Worm (Caenorhabditis elegans) whole organism, mixed stage, embryonic: ENCODE data around the gene npr-15.
A peak's percentile ranks its signal among the peaks of the same experiment; 100 is the strongest.

Experiments
- M03D4.4 ChIP-seq: sonication (generic microtip); optimal IDR thresholded peaks from 2 replicates; lab custom pipeline; 2017; ENCODE audit warnings: mild to moderate bottlenecking, missing genetic modification characterization, missing compliant biosample characterization
- bed-3 ChIP-seq: fragments of 200-800 bp; sonication (Bioruptor generic); optimal IDR thresholded peaks from 3 replicates; lab custom pipeline; 2018; ENCODE audit warnings: mild to moderate bottlenecking, missing genetic modification characterization, moderate library complexity, missing compliant biosample characterization
- blmp-1 ChIP-seq: fragments of 150-350 bp; optimal IDR thresholded peaks from 2 replicates; lab custom pipeline; 2014; ENCODE audit warnings: missing biosample characterization, missing genetic modification characterization
- ceh-39 ChIP-seq: fragments of 150-350 bp; optimal IDR thresholded peaks from 2 replicates; lab custom pipeline; 2014; ENCODE audit warnings: missing biosample characterization, missing genetic modification characterization
- ceh-43 ChIP-seq: fragments of 200-800 bp; sonication (Bioruptor generic); optimal IDR thresholded peaks from 2 replicates; lab custom pipeline; 2018; ENCODE audit warnings: mild to moderate bottlenecking, missing genetic modification characterization, moderate library complexity, missing compliant biosample characterization
- ceh-83 ChIP-seq: fragments of 200-800 bp; sonication (Bioruptor generic); optimal IDR thresholded peaks from 2 replicates; lab custom pipeline; 2018; ENCODE audit warnings: mild to moderate bottlenecking, missing genetic modification characterization, missing compliant biosample characterization
- ces-1 ChIP-seq: fragments of 150-350 bp; optimal IDR thresholded peaks from 2 replicates; lab custom pipeline; 2014; ENCODE audit warnings: missing biosample characterization, missing genetic modification reagents, missing genetic modification characterization
- cnd-1 ChIP-seq: fragments of 200-800 bp; sonication (Bioruptor generic); optimal IDR thresholded peaks from 2 replicates; lab custom pipeline; 2018; ENCODE audit warnings: mild to moderate bottlenecking, missing genetic modification characterization, missing compliant biosample characterization
- drap-1 ChIP-seq: fragments of 200-800 bp; sonication (Bioruptor generic); optimal IDR thresholded peaks from 3 replicates; lab custom pipeline; 2018; ENCODE audit warnings: mild to moderate bottlenecking, missing genetic modification characterization, missing compliant biosample characterization
- elt-1 ChIP-seq: sonication (generic microtip); optimal IDR thresholded peaks from 2 replicates; lab custom pipeline; 2017; ENCODE audit warnings: missing genetic modification characterization, mild to moderate bottlenecking, missing compliant biosample characterization, antibody characterized with exemption, moderate library complexity, borderline replicate concordance; ENCODE audit not compliant: insufficient read depth
- elt-3 ChIP-seq: fragments of 150-350 bp; optimal IDR thresholded peaks from 2 replicates; lab custom pipeline; 2014; ENCODE audit warnings: missing biosample characterization, missing genetic modification characterization
- flh-1 ChIP-seq: fragments of 200-800 bp; sonication (Bioruptor generic); optimal IDR thresholded peaks from 2 replicates; lab custom pipeline; 2018; ENCODE audit warnings: mild to moderate bottlenecking, missing genetic modification characterization, moderate library complexity, missing compliant biosample characterization
- ham-2 ChIP-seq: fragments of 200-800 bp; sonication (Bioruptor generic); optimal IDR thresholded peaks from 2 replicates; lab custom pipeline; 2018; ENCODE audit warnings: mild to moderate bottlenecking, missing genetic modification characterization, missing compliant biosample characterization
- hlh-1 ChIP-seq: fragments of 150-350 bp; optimal IDR thresholded peaks from 2 replicates; lab custom pipeline; 2014; ENCODE audit warnings: missing biosample characterization, missing genetic modification reagents, missing genetic modification characterization
- lin-13 ChIP-seq: fragments of 150-350 bp; optimal IDR thresholded peaks from 2 replicates; lab custom pipeline; 2014; ENCODE audit warnings: missing biosample characterization, missing genetic modification characterization
- lin-32 ChIP-seq: fragments of 200-800 bp; sonication (Bioruptor generic); optimal IDR thresholded peaks from 2 replicates; lab custom pipeline; 2018; ENCODE audit warnings: mild to moderate bottlenecking, missing genetic modification characterization, missing compliant biosample characterization
- lsy-2 ChIP-seq: fragments of 150-350 bp; optimal IDR thresholded peaks from 2 replicates; lab custom pipeline; 2014; ENCODE audit warnings: missing biosample characterization, missing genetic modification characterization
- mab-5 ChIP-seq: fragments of 150-350 bp; optimal IDR thresholded peaks from 2 replicates; lab custom pipeline; 2014; ENCODE audit warnings: missing biosample characterization, missing genetic modification characterization
- mep-1 ChIP-seq: fragments of 150-350 bp; optimal IDR thresholded peaks from 2 replicates; lab custom pipeline; 2017; ENCODE audit warnings: missing biosample characterization, missing genetic modification reagents, missing genetic modification characterization, inconsistent platforms
- mls-2 ChIP-seq: sonication (generic microtip); optimal IDR thresholded peaks from 2 replicates; lab custom pipeline; 2016; ENCODE audit warnings: mild to moderate bottlenecking, missing genetic modification characterization, moderate library complexity, missing compliant biosample characterization
- nhr-2 ChIP-seq: fragments of 150-350 bp; optimal IDR thresholded peaks from 2 replicates; lab custom pipeline; 2014; ENCODE audit warnings: missing biosample characterization, missing genetic modification characterization
- nhr-237 ChIP-seq: fragments of 150-350 bp; optimal IDR thresholded peaks from 2 replicates; lab custom pipeline; 2014; ENCODE audit warnings: missing biosample characterization, missing genetic modification characterization
- nhr-28 ChIP-seq: fragments of 150-350 bp; optimal IDR thresholded peaks from 2 replicates; lab custom pipeline; 2014; ENCODE audit warnings: missing biosample characterization, missing genetic modification characterization
- nhr-76 ChIP-seq: sonication (generic microtip); optimal IDR thresholded peaks from 2 replicates; lab custom pipeline; 2017; ENCODE audit warnings: missing biosample characterization, missing genetic modification characterization
- pha-4 ChIP-seq: fragments of 150-350 bp; optimal IDR thresholded peaks from 2 replicates; lab custom pipeline; 2018; ENCODE audit warnings: missing biosample characterization, missing genetic modification reagents, missing genetic modification characterization
- sem-2 ChIP-seq: fragments of 200-800 bp; sonication (Bioruptor generic); optimal IDR thresholded peaks from 2 replicates; lab custom pipeline; 2018; ENCODE audit warnings: mild to moderate bottlenecking, missing genetic modification characterization, missing compliant biosample characterization
- snpc-4 ChIP-seq: fragments of 150-350 bp; optimal IDR thresholded peaks from 2 replicates; lab custom pipeline; 2014; ENCODE audit warnings: missing biosample characterization, missing genetic modification characterization
- sptf-1 ChIP-seq: sonication (generic microtip); optimal IDR thresholded peaks from 2 replicates; lab custom pipeline; 2017; ENCODE audit warnings: mild to moderate bottlenecking, missing genetic modification characterization, moderate library complexity, missing compliant biosample characterization
- tbx-8 ChIP-seq: fragments of 200-800 bp; sonication (Bioruptor generic); optimal IDR thresholded peaks from 2 replicates; lab custom pipeline; 2018; ENCODE audit warnings: mild to moderate bottlenecking, missing genetic modification characterization, moderate library complexity, missing compliant biosample characterization
- unc-120 ChIP-seq: sonication (generic microtip); optimal IDR thresholded peaks from 2 replicates; lab custom pipeline; 2017; ENCODE audit warnings: missing genetic modification characterization, missing compliant biosample characterization; ENCODE audit not compliant: poor library complexity, severe bottlenecking
- unc-39 ChIP-seq: fragments of 150-350 bp; optimal IDR thresholded peaks from 2 replicates; lab custom pipeline; 2014; ENCODE audit warnings: missing biosample characterization, missing genetic modification characterization
- unc-62 ChIP-seq: fragments of 150-350 bp; optimal IDR thresholded peaks from 2 replicates; lab custom pipeline; 2014; ENCODE audit warnings: missing biosample characterization, missing genetic modification reagents, missing genetic modification characterization
- zip-8 ChIP-seq: fragments of 150-350 bp; optimal IDR thresholded peaks from 2 replicates; lab custom pipeline; 2014; ENCODE audit warnings: missing biosample characterization, missing genetic modification characterization

The npr-15 gene

DNA sequence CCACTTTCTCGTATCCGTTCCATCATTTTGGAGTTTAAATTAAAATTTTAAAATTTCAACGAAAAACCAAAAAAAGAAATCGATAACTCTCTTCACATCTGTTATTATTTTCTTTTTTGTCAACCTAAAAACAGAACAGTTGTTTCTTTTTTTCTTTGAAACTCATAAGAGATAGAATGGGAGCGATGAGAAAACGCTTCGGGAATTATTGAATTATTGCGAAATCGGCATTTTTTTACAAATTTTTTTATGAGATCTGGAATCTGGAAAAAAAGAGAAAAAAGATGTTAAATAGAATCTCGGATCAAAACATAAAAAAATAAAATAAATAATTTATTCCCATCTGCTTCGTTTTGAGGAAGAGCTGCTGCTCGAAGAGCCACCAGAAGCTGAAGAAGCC is 37.0 kb downstream of the npr-15 start, which contains the start of gene C46F11.5:
C46F11.5 (minus strand) TSS at position 128 of the 400 bp plus-strand sequence.
- TF ChIP-seq elt-3 (no peak), nhr-28 (no peak), unc-120 (tag; lab: Kevin White, UChicago) (no peak), pha-4 (tag; lab: Kevin White, UChicago) (no peak), snpc-4 (tag; lab: Kevin White, UChicago) (no peak), ham-2 (GFP tag; lab: Kevin White, UChicago) (no peak), lin-13 (tag; lab: Kevin White, UChicago) (no peak), unc-39 (no peak), zip-8 (tag; lab: Kevin White, UChicago) (no peak), nhr-237 (tag; lab: Kevin White, UChicago) (no peak), ceh-39 (no peak), elt-1 (no peak), sem-2 (GFP tag; lab: Kevin White, UChicago) (no peak), ceh-83 (no peak), unc-62 (GFP tag; lab: Kevin White, UChicago) (no peak), mls-2 (tag; lab: Kevin White, UChicago) (no peak), drap-1 (GFP tag; lab: Kevin White, UChicago) (no peak), cnd-1 (tag; lab: Kevin White, UChicago) (no peak)

- TF ChIP-seq lin-32 (GFP tag; lab: Kevin White, UChicago) (no peak), drap-1 (GFP tag; lab: Kevin White, UChicago) (no peak), elt-1 (no peak), nhr-2 (tag; lab: Kevin White, UChicago) (no peak), ceh-39 (no peak), lsy-2 (no peak), sptf-1 (tag; lab: Kevin White, UChicago) (no peak)
Measured at ce11 chrIII:3652964-3653363, 41.5 kb downstream of the npr-15 start.

DNA sequence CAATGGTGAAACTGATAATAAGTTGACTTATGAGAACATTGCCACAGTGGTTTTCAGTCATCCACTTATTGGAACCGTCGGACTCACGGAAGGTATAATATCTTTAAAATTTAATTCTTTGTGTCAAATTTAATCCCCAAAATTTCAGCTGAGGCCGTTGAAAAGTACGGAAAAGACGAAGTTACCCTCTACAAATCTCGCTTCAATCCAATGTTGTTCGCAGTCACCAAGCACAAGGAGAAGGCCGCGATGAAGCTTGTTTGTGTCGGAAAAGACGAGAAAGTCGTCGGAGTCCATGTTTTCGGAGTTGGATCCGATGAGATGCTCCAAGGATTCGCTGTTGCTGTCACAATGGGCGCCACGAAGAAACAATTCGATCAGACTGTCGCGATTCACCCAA is 42.0 kb downstream of the npr-15 start:
- TF ChIP-seq ceh-39 (no peak), sem-2 (GFP tag; lab: Kevin White, UChicago) (no peak), ceh-43 (GFP tag; lab: Kevin White, UChicago) (no peak), hlh-1 (tag; lab: Kevin White, UChicago) (no peak), nhr-237 (tag; lab: Kevin White, UChicago) (no peak), snpc-4 (tag; lab: Kevin White, UChicago) (no peak), nhr-28 (no peak), pha-4 (tag; lab: Kevin White, UChicago) (no peak)

DNA sequence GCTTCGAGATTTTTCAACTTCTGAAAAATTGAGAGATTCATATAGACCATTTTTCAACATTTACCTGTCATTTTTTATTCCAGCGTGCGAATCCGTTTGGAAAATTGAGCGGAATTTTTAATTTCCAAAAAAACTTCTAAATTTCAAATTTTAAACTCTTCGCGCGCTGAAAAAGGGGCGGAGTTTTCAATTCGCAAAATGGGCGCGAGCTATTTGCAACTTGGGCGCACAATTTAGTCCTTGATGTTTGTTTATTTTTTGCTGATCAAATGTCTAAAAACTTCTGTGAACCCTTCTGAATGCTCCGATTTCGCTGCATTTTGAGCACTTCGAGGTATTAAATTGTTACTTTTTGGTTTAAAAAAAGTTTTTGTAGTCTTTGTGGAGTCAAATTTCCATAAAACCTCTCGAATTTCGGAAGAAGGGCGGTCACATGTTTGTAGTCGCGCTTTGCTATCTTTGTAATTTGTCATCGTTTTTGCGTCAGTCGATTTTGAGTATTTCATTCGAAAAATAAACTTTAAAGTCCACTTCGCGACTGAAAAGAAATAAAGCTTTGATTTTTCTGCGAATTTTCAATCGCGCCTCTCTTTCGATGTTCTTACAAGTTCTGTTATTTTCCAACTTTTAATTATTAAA is 43.7 kb downstream of the npr-15 start, which contains the start of the genes madf-8 and gsr-1:
madf-8 (minus strand) TSS at position 156 of the 639 bp plus-strand sequence.
gsr-1 (plus strand) TSS at position 231 of the 639 bp plus-strand sequence.
- TF ChIP-seq lin-13 (tag; lab: Kevin White, UChicago) (no peak), ceh-39 (no peak), lsy-2 (peak; percentile 7), sptf-1 (tag; lab: Kevin White, UChicago) (peak; percentile 36), lin-32 (GFP tag; lab: Kevin White, UChicago) (no peak), mep-1 (tag; lab: Kevin White, UChicago) (peak; percentile 39), hlh-1 (tag; lab: Kevin White, UChicago) (peak; percentile 28), ces-1 (GFP tag; lab: Kevin White, UChicago) (peak; percentile 0), unc-120 (tag; lab: Kevin White, UChicago) (peak; percentile 51)

ce11 chrIII:3650266-3650665 is 44.2 kb downstream of the npr-15 start:
- TF ChIP-seq hlh-1 (tag; lab: Kevin White, UChicago) = no peak
- TF ChIP-seq blmp-1 = no peak
- TF ChIP-seq unc-120 (tag; lab: Kevin White, UChicago) = no peak
- TF ChIP-seq, all 35 proteins: peak for 0

DNA sequence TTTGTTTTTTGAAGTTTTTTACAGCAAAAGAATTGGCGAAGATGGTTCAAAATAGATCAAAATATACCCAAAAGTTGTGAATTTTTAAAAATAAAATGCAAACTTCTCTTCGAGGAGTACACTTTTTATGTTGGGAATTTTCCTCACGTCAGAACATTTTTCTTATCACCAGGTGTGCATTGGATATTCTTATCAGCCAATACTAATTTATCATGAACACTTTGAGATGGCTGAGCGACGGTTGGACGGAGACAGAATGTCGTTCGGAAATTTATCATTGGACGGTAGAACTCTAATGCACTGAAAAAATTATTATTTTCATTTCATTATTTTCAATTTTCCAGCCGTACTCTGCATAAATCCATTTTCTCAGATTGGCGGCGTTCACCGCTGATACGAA is 45.2 kb downstream of the npr-15 start:
- TF ChIP-seq ces-1 (GFP tag; lab: Kevin White, UChicago) = no peak
- no peak for TF ChIP-seq snpc-4 (tag; lab: Kevin White, UChicago)
- TF ChIP-seq hlh-1 (tag; lab: Kevin White, UChicago) = no peak
- TF ChIP-seq mls-2 (tag; lab: Kevin White, UChicago) = no peak
- TF ChIP-seq mab-5 (tag; lab: Kevin White, UChicago) = no peak
- no peak for TF ChIP-seq elt-1
- TF ChIP-seq nhr-76 (tag; lab: Kevin White, UChicago) = no peak
- TF ChIP-seq lsy-2 = no peak
- TF ChIP-seq tbx-8 (GFP tag; lab: Kevin White, UChicago) = no peak
- no peak for TF ChIP-seq drap-1 (GFP tag; lab: Kevin White, UChicago)
- no peak for TF ChIP-seq unc-120 (tag; lab: Kevin White, UChicago)
- no peak for TF ChIP-seq nhr-2 (tag; lab: Kevin White, UChicago)
- no peak for TF ChIP-seq flh-1
- TF ChIP-seq pha-4 (tag; lab: Kevin White, UChicago) = no peak
- TF ChIP-seq mep-1 (tag; lab: Kevin White, UChicago) = no peak
- no peak for TF ChIP-seq bed-3 (GFP tag; lab: Kevin White, UChicago)
- TF ChIP-seq nhr-237 (tag; lab: Kevin White, UChicago) = no peak
- TF ChIP-seq sptf-1 (tag; lab: Kevin White, UChicago) = no peak
- no peak for TF ChIP-seq M03D4.4 (tag; lab: Kevin White, UChicago)
